Fruit fly (Drosophila melanogaster) whole organism, prepupa: Measurements from ENCODE around the gene CG3408.

Experiments
- CG8319 ChIP-seq: fragments of 200-800 bp; sonication (Bioruptor generic); optimal IDR thresholded peaks from 3 replicates; lab custom pipeline; 2016; ENCODE audit warnings: missing biosample characterization, missing genetic modification characterization
- Ets21C ChIP-seq: fragments of 200-800 bp; sonication (Bioruptor generic); optimal IDR thresholded peaks from 3 replicates; lab custom pipeline; 2016; ENCODE audit warnings: missing biosample characterization, missing genetic modification characterization
- Ets96B ChIP-seq: fragments of 200-800 bp; optimal IDR thresholded peaks from 2 replicates; lab custom pipeline; 2019; ENCODE audit warnings: missing biosample characterization, mild to moderate bottlenecking, missing genetic modification characterization, moderate library complexity
- cyc ChIP-seq: fragments of 200-800 bp; sonication (Bioruptor generic); optimal IDR thresholded peaks from 3 replicates; lab custom pipeline; 2016; ENCODE audit warnings: missing biosample characterization, missing genetic modification characterization
- dac ChIP-seq: fragments of 200-800 bp; sonication (Bioruptor generic); optimal IDR thresholded peaks from 2 replicates; lab custom pipeline; 2017; ENCODE audit warnings: missing biosample characterization, mild to moderate bottlenecking, missing genetic modification characterization

dm6 chr3L:9465652-9466244, 43.6 kb downstream of the CG3408 start:
- TF ChIP-seq cyc (GFP tag; lab: Kevin White, UChicago) (no peak), Ets96B (tag; lab: Kevin White, UChicago) (no peak), Ets21C (no peak), dac (no peak), CG8319 (no peak)
